Fruit fly (Drosophila melanogaster) whole organism, pupa: ENCODE data around the gene tsh.

Experiments used
- CG15710 ChIP-seq: fragments of 200-800 bp; sonication (Bioruptor generic); optimal IDR thresholded peaks from 2 replicates; lab custom pipeline; 2018; ENCODE audit warnings: missing biosample characterization, mild to moderate bottlenecking, missing genetic modification characterization, moderate library complexity
- CG32121 ChIP-seq: fragments of 200-800 bp; sonication (Bioruptor generic); IDR thresholded peaks from 2 replicates; pipeline ENCODE4 v1.3.6; 2022; ENCODE audit warnings: missing biosample characterization, missing genetic modification characterization
- CG34367 ChIP-seq: fragments of 200-800 bp; sonication (Bioruptor generic); optimal IDR thresholded peaks from 2 replicates; lab custom pipeline; 2018; ENCODE audit warnings: missing biosample characterization, mild to moderate bottlenecking, missing genetic modification characterization
- Pif1B ChIP-seq: fragments of 200-800 bp; sonication (Bioruptor generic); optimal IDR thresholded peaks from 3 replicates; lab custom pipeline; 2016; ENCODE audit warnings: missing biosample characterization, missing genetic modification characterization
- rn ChIP-seq: fragments of 200-800 bp; sonication (Bioruptor generic); IDR thresholded peaks from 2 replicates; pipeline ENCODE4 v1.3.6; 2022; ENCODE audit warnings: missing biosample characterization, missing genetic modification characterization

dm6 chr2L:21855064-21855463 is 26.7 kb downstream of the tsh start:
- TF ChIP-seq rn (GFP tag; lab: Robert Waterston, UW) (no peak), CG15710 (no peak), Pif1B (GFP tag; lab: Kevin White, UChicago) (no peak), CG34367 (tag; lab: Kevin White, UChicago) (no peak), CG32121 (GFP tag; lab: Robert Waterston, UW) (no peak)
